Fruit fly (Drosophila melanogaster) whole organism, embryonic: ENCODE measurements around the gene Cpr30B.

Experiments
- BEAF-32 ChIP-seq: fragments of 200-800 bp; sonication (Bioruptor generic); optimal IDR thresholded peaks from 3 replicates; lab custom pipeline; 2017; ENCODE audit warnings: missing biosample characterization, missing genetic modification characterization, mild to moderate bottlenecking, moderate library complexity, missing genetic modification reagents
- CG10209 ChIP-seq: fragments of 200-800 bp; sonication (Bioruptor generic); optimal IDR thresholded peaks from 3 replicates; lab custom pipeline; 2017; ENCODE audit warnings: missing biosample characterization, mild to moderate bottlenecking, missing genetic modification characterization, missing genetic modification reagents
- CG10321 ChIP-seq: fragments of 200-800 bp; sonication (Bioruptor generic); IDR thresholded peaks from 2 replicates; pipeline ENCODE4 v1.3.6; 2022; ENCODE audit warnings: missing biosample characterization, missing genetic modification characterization
- CG11723 ChIP-seq: fragments of 200-800 bp; sonication (Bioruptor generic); optimal IDR thresholded peaks from 2 replicates; lab custom pipeline; 2017; ENCODE audit warnings: missing biosample characterization, mild to moderate bottlenecking, missing genetic modification characterization
- CG12071 ChIP-seq: fragments of 200-800 bp; sonication (Bioruptor generic); optimal IDR thresholded peaks from 3 replicates; lab custom pipeline; 2018; ENCODE audit warnings: missing biosample characterization, mild to moderate bottlenecking, missing genetic modification characterization
- CG12236 ChIP-seq: fragments of 200-800 bp; sonication (Bioruptor generic); optimal IDR thresholded peaks from 2 replicates; lab custom pipeline; 2016; ENCODE audit warnings: missing biosample characterization, missing genetic modification characterization
- CG12299 ChIP-seq: fragments of 200-800 bp; sonication (Bioruptor generic); optimal IDR thresholded peaks from 2 replicates; lab custom pipeline; 2018; ENCODE audit warnings: missing biosample characterization, mild to moderate bottlenecking, missing genetic modification characterization
- CG14667 ChIP-seq: fragments of 200-800 bp; sonication (Bioruptor generic); IDR thresholded peaks from 2 replicates; pipeline ENCODE4 v1.3.6; 2022; ENCODE audit warnings: missing biosample characterization, missing genetic modification characterization
- CG14860 ChIP-seq: fragments of 200-800 bp; sonication (Bioruptor generic); IDR thresholded peaks from 3 replicates; pipeline ENCODE4 v1.3.6; 2022; ENCODE audit warnings: missing biosample characterization, missing genetic modification characterization; ENCODE audit not compliant: partially characterized antibody
- CG14965 ChIP-seq: fragments of 200-800 bp; sonication (Bioruptor generic); optimal IDR thresholded peaks from 2 replicates; lab custom pipeline; 2016; ENCODE audit warnings: missing biosample characterization, missing genetic modification characterization, borderline replicate concordance
- CG15514 ChIP-seq: fragments of 200-800 bp; sonication (Bioruptor generic); optimal IDR thresholded peaks from 3 replicates; lab custom pipeline; 2017; ENCODE audit warnings: missing biosample characterization, missing genetic modification characterization, mild to moderate bottlenecking, moderate library complexity, missing genetic modification reagents
- CG2199 ChIP-seq: fragments of 200-800 bp; sonication (Bioruptor generic); IDR thresholded peaks from 3 replicates; pipeline ENCODE4 v1.3.6; 2022; ENCODE audit warnings: missing biosample characterization, missing genetic modification characterization
- CG33557 ChIP-seq: fragments of 200-800 bp; sonication (Bioruptor generic); optimal IDR thresholded peaks from 2 replicates; lab custom pipeline; 2019; ENCODE audit warnings: missing biosample characterization, mild to moderate bottlenecking, missing genetic modification characterization, moderate library complexity
- CG6254 ChIP-seq: fragments of 200-800 bp; sonication (Bioruptor generic); optimal IDR thresholded peaks from 3 replicates; lab custom pipeline; 2017; ENCODE audit warnings: mild to moderate bottlenecking, missing biosample characterization, missing genetic modification reagents, missing genetic modification characterization
- CG6854 ChIP-seq: fragments of 200-800 bp; sonication (Bioruptor generic); optimal IDR thresholded peaks from 3 replicates; lab custom pipeline; 2017; ENCODE audit warnings: missing biosample characterization, mild to moderate bottlenecking, missing genetic modification characterization
- CG8281 ChIP-seq: fragments of 200-800 bp; sonication (Bioruptor generic); optimal IDR thresholded peaks from 2 replicates; lab custom pipeline; 2018; ENCODE audit warnings: missing biosample characterization, mild to moderate bottlenecking, missing genetic modification characterization, moderate library complexity
- CG8478 ChIP-seq: fragments of >200 bp; optimal IDR thresholded peaks from 2 replicates; lab custom pipeline; 2018
- Dbx ChIP-seq: fragments of 200-800 bp; sonication (Bioruptor generic); IDR thresholded peaks from 3 replicates; pipeline ENCODE4 v1.3.6; 2022; ENCODE audit warnings: missing biosample characterization, missing genetic modification characterization
- Deaf1 ChIP-seq: fragments of 200-800 bp; optimal IDR thresholded peaks from 3 replicates; lab custom pipeline; 2019; ENCODE audit warnings: missing biosample characterization, mild to moderate bottlenecking, missing genetic modification characterization, moderate library complexity
- Drgx ChIP-seq: fragments of 200-800 bp; sonication (Bioruptor generic); IDR thresholded peaks from 2 replicates; pipeline ENCODE4 v1.3.6; 2022; ENCODE audit warnings: missing biosample characterization, missing genetic modification characterization
- Elba2 ChIP-seq: fragments of 200-800 bp; sonication (Bioruptor generic); optimal IDR thresholded peaks from 3 replicates; lab custom pipeline; 2016; ENCODE audit warnings: missing biosample characterization, missing genetic modification characterization
- HmgD ChIP-seq: fragments of 200-800 bp; sonication (Bioruptor generic); optimal IDR thresholded peaks from 3 replicates; lab custom pipeline; 2016; ENCODE audit warnings: missing biosample characterization, missing genetic modification characterization
- Hr78 ChIP-seq, 2 experiments: fragments of 200-800 bp in 1 of 2; fragments of >200 bp in 1 of 2; sonication (Bioruptor generic) in 1 of 2; optimal IDR thresholded peaks; 2 replicates each; lab custom pipeline; 2017 to 2019; ENCODE audit warnings: missing biosample characterization in 2 of 2, missing genetic modification characterization in 2 of 2, mild to moderate bottlenecking in 1 of 2, moderate library complexity in 1 of 2
- Kr ChIP-seq: fragments of 200-800 bp; sonication (Bioruptor generic); optimal IDR thresholded peaks from 2 replicates; lab custom pipeline; 2017; ENCODE audit warnings: missing biosample characterization, mild to moderate bottlenecking, missing genetic modification characterization
- Sox102F ChIP-seq: fragments of 200-800 bp; sonication (Bioruptor generic); optimal IDR thresholded peaks from 2 replicates; lab custom pipeline; 2018; ENCODE audit warnings: missing biosample characterization, mild to moderate bottlenecking, missing genetic modification characterization, moderate library complexity
- Sry-δ ChIP-seq: fragments of 200-800 bp; sonication (Bioruptor generic); optimal IDR thresholded peaks from 2 replicates; lab custom pipeline; 2016; ENCODE audit warnings: missing biosample characterization, missing genetic modification characterization
- Stat92E ChIP-seq, 3 experiments: fragments of >200 bp in 2 of 3; fragments of 200-800 bp in 1 of 3; sonication (Bioruptor generic) in 1 of 3; optimal IDR thresholded peaks; 2 replicates each; lab custom pipeline; 2017 to 2019; ENCODE audit warnings: missing biosample characterization in 3 of 3, missing genetic modification characterization in 3 of 3, mild to moderate bottlenecking in 1 of 3, moderate library complexity in 1 of 3
- al ChIP-seq: fragments of 200-800 bp; sonication (Bioruptor generic); IDR thresholded peaks from 2 replicates; pipeline ENCODE4 v1.3.6; 2022; ENCODE audit warnings: missing biosample characterization, missing genetic modification characterization
- cato ChIP-seq: fragments of 200-800 bp; sonication (Bioruptor generic); optimal IDR thresholded peaks from 2 replicates; lab custom pipeline; 2016; ENCODE audit warnings: missing biosample characterization, missing genetic modification characterization, borderline replicate concordance
- dan ChIP-seq: fragments of 200-800 bp; sonication (Bioruptor generic); IDR thresholded peaks from 2 replicates; pipeline ENCODE4 v1.3.6; 2022; ENCODE audit warnings: missing biosample characterization, missing genetic modification characterization
- danr ChIP-seq: fragments of 200-800 bp; sonication (Bioruptor generic); IDR thresholded peaks from 2 replicates; pipeline ENCODE4 v1.3.6; 2022; ENCODE audit warnings: missing biosample characterization, missing genetic modification characterization
- dati ChIP-seq: fragments of 200-800 bp; sonication (Bioruptor generic); IDR thresholded peaks from 2 replicates; pipeline ENCODE4 v1.3.6; 2022; ENCODE audit warnings: missing biosample characterization, missing genetic modification characterization
- grn ChIP-seq: fragments of 200-800 bp; sonication (Bioruptor generic); optimal IDR thresholded peaks from 3 replicates; lab custom pipeline; 2017; ENCODE audit warnings: missing biosample characterization, missing genetic modification characterization
- gro ChIP-seq: fragments of 200-800 bp; sonication (Bioruptor generic); optimal IDR thresholded peaks from 2 replicates; lab custom pipeline; 2016; ENCODE audit warnings: missing biosample characterization, missing genetic modification characterization
- gsb-n ChIP-seq: fragments of 200-800 bp; sonication (Bioruptor generic); optimal IDR thresholded peaks from 3 replicates; lab custom pipeline; 2018; ENCODE audit warnings: missing biosample characterization, mild to moderate bottlenecking, missing genetic modification characterization
- kah ChIP-seq: fragments of 200-800 bp; sonication (Bioruptor generic); optimal IDR thresholded peaks from 2 replicates; lab custom pipeline; 2018; ENCODE audit warnings: missing biosample characterization, mild to moderate bottlenecking, missing genetic modification characterization
- kay ChIP-seq: fragments of 200-800 bp; sonication (Bioruptor generic); optimal IDR thresholded peaks from 2 replicates; lab custom pipeline; 2016; ENCODE audit warnings: missing biosample characterization, missing genetic modification characterization
- lilli ChIP-seq: fragments of 200-800 bp; sonication (Bioruptor generic); optimal IDR thresholded peaks from 3 replicates; lab custom pipeline; 2016; ENCODE audit warnings: missing biosample characterization, missing genetic modification characterization
- lov ChIP-seq, 2 experiments: fragments of 200-800 bp in 1 of 2; fragments of >200 bp in 1 of 2; sonication (Bioruptor generic) in 1 of 2; IDR thresholded peaks in 1 of 2; optimal IDR thresholded peaks in 1 of 2; 2 replicates in 1 of 2; 3 replicates in 1 of 2; pipeline versions ENCODE4 v1.3.6 to Lab custom; 2017 to 2022; ENCODE audit warnings: missing biosample characterization in 1 of 2, missing genetic modification characterization in 1 of 2
- nmo ChIP-seq: fragments of 200-800 bp; sonication (Bioruptor generic); optimal IDR thresholded peaks from 2 replicates; lab custom pipeline; 2018; ENCODE audit warnings: missing biosample characterization, mild to moderate bottlenecking, missing genetic modification characterization, moderate library complexity
- scrt ChIP-seq: fragments of 200-800 bp; sonication (Bioruptor generic); optimal IDR thresholded peaks from 2 replicates; lab custom pipeline; 2018; ENCODE audit warnings: missing biosample characterization, mild to moderate bottlenecking, missing genetic modification characterization, moderate library complexity
- slou ChIP-seq: fragments of 200-800 bp; sonication (Bioruptor generic); optimal IDR thresholded peaks from 3 replicates; lab custom pipeline; 2016; ENCODE audit warnings: missing biosample characterization, missing genetic modification characterization
- sqz ChIP-seq: fragments of 200-800 bp; sonication (Bioruptor generic); optimal IDR thresholded peaks from 3 replicates; lab custom pipeline; 2018; ENCODE audit warnings: missing biosample characterization, mild to moderate bottlenecking, missing genetic modification characterization
- stc ChIP-seq: fragments of 200-800 bp; sonication (Bioruptor generic); IDR thresholded peaks from 2 replicates; pipeline ENCODE4 v1.3.6; 2022; ENCODE audit warnings: missing biosample characterization, missing genetic modification characterization
- tin ChIP-seq: fragments of 200-800 bp; sonication (Bioruptor generic); optimal IDR thresholded peaks from 3 replicates; lab custom pipeline; 2016; ENCODE audit warnings: missing biosample characterization, missing genetic modification characterization
- tx ChIP-seq: fragments of 200-800 bp; sonication (Bioruptor generic); optimal IDR thresholded peaks from 2 replicates; lab custom pipeline; 2016; ENCODE audit warnings: missing biosample characterization, missing genetic modification characterization
- unc-4 ChIP-seq: fragments of 200-800 bp; sonication (Bioruptor generic); IDR thresholded peaks from 2 replicates; pipeline ENCODE4 v1.3.6; 2022; ENCODE audit warnings: missing biosample characterization, missing genetic modification characterization; ENCODE audit not compliant: partially characterized antibody

Cpr30B gene

dm6 chr2L:9520886-9521868 lies 21.5 kb upstream of the Cpr30B start, which contains the start of gene Oatp30B (continued):
- peak; percentile 64 for TF ChIP-seq CG14965 (GFP tag; lab: Kevin White, UChicago)
- TF ChIP-seq Dbx (GFP tag; lab: Robert Waterston, UW): peak; percentile 99
- peak; percentile 80 for TF ChIP-seq kah (GFP tag; lab: Kevin White, UChicago)
- peak; percentile 96 for TF ChIP-seq Sry-δ (GFP tag; lab: Kevin White, UChicago)
- TF ChIP-seq BEAF-32 (GFP tag; lab: Kevin White, UChicago): peak; percentile 97
- peak; percentile 94 for TF ChIP-seq tx (GFP tag; lab: Kevin White, UChicago)
- peak; percentile 90 for TF ChIP-seq CG6254 (GFP tag; lab: Kevin White, UChicago)
- no peak for TF ChIP-seq dan (GFP tag; lab: Robert Waterston, UW)
- peak; percentile 92 for TF ChIP-seq cato (GFP tag; lab: Kevin White, UChicago)
- peak; percentile 97 for TF ChIP-seq CG14860 (GFP tag; lab: Robert Waterston, UW)
- no peak for TF ChIP-seq Kr (GFP tag; lab: Kevin White, UChicago)
- TF ChIP-seq CG12071: peak; percentile 88
- TF ChIP-seq sqz: peak; percentile 79
- TF ChIP-seq dati (GFP tag; lab: Robert Waterston, UW): peak; percentile 95
- TF ChIP-seq gro: peak; percentile 96
- TF ChIP-seq stc (GFP tag; lab: Robert Waterston, UW): peak; percentile 97
- peak; percentile 98 for TF ChIP-seq lilli (GFP tag; lab: Kevin White, UChicago)
- TF ChIP-seq CG14667 (GFP tag; lab: Robert Waterston, UW): peak; percentile 96
- TF ChIP-seq danr: peak; percentile 94
- TF ChIP-seq Elba2 (GFP tag; lab: Kevin White, UChicago): peak; percentile 89
- TF ChIP-seq gsb-n (tag; lab: Kevin White, UChicago): peak; percentile 96
- TF ChIP-seq Stat92E (GFP tag; optimal IDR thresholded peaks at IDR 0.05; lab: Kevin White, UChicago): peak in 1 of 3 experiments; percentile 92
- TF ChIP-seq slou (GFP tag; lab: Kevin White, UChicago): peak; percentile 97
- peak; percentile 87 for TF ChIP-seq scrt (GFP tag; lab: Kevin White, UChicago)
- TF ChIP-seq HmgD (GFP tag; lab: Kevin White, UChicago): peak; percentile 85
- peak; percentile 96 for TF ChIP-seq al (GFP tag; lab: Robert Waterston, UW)
- TF ChIP-seq CG11723 (GFP tag; lab: Kevin White, UChicago): peak; percentile 85
- TF ChIP-seq unc-4 (GFP tag; lab: Robert Waterston, UW): peak; percentile 98
- TF ChIP-seq CG10209 (GFP tag; lab: Kevin White, UChicago): peak; percentile 96
- TF ChIP-seq CG12236 (GFP tag; lab: Kevin White, UChicago): peak; percentile 91
- peak; percentile 80 for TF ChIP-seq CG10321 (GFP tag; lab: Robert Waterston, UW)
- TF ChIP-seq lov (optimal IDR thresholded peaks at IDR 0.05; lab: Kevin White, UChicago): no peak
- peak; percentile 97 for TF ChIP-seq lov (GFP tag; IDR thresholded peaks at IDR 0.05; lab: Robert Waterston, UW)
- TF ChIP-seq CG8478 (lab: Kevin White, UChicago): no peak
- peak; percentile 96 for TF ChIP-seq kay (GFP tag; lab: Kevin White, UChicago)
- peak; percentile 96 for TF ChIP-seq Drgx (GFP tag; lab: Robert Waterston, UW)
- peak in 1 of 2 experiments; percentile 76 for TF ChIP-seq Hr78 (GFP tag; optimal IDR thresholded peaks at IDR 0.05; lab: Kevin White, UChicago)
- TF ChIP-seq CG33557 (GFP tag; lab: Kevin White, UChicago): peak; percentile 94
- peak; percentile 82 for TF ChIP-seq CG8281 (tag; lab: Kevin White, UChicago)
- TF ChIP-seq CG6854: peak; percentile 90
- TF ChIP-seq grn (GFP tag; lab: Kevin White, UChicago): peak; percentile 80
- peak; percentile 97 for TF ChIP-seq nmo (GFP tag; lab: Kevin White, UChicago)
- peak; percentile 95 for TF ChIP-seq CG12299 (tag; lab: Kevin White, UChicago)
- peak; percentile 97 for TF ChIP-seq CG2199 (GFP tag; lab: Robert Waterston, UW)
- TF ChIP-seq Sox102F (GFP tag; lab: Kevin White, UChicago): peak; percentile 98
- peak; percentile 94 for TF ChIP-seq CG15514 (GFP tag; lab: Kevin White, UChicago)
- peak; percentile 98 for TF ChIP-seq tin (GFP tag; lab: Kevin White, UChicago)
- peak; percentile 82 for TF ChIP-seq Deaf1 (tag; lab: Kevin White, UChicago)
